Worm (Caenorhabditis elegans) whole organism, L4/young adult: Measurements from ENCODE around the gene T05H10.8.

Source experiments
- W03F9.2 ChIP-seq: fragments of 150-350 bp; optimal IDR thresholded peaks from 2 replicates; lab custom pipeline; 2014; ENCODE audit warnings: missing biosample characterization, missing genetic modification characterization
- dao-5 ChIP-seq: sonication (generic microtip); optimal IDR thresholded peaks from 2 replicates; lab custom pipeline; 2016; ENCODE audit warnings: missing genotype, missing genetic modification characterization, moderate library complexity, missing compliant biosample characterization
- him-1 ChIP-seq: sonication (generic microtip); optimal IDR thresholded peaks from 2 replicates; lab custom pipeline; 2016; ENCODE audit warnings: missing genotype, missing genetic modification reagents, missing genetic modification characterization, missing compliant biosample characterization

DNA sequence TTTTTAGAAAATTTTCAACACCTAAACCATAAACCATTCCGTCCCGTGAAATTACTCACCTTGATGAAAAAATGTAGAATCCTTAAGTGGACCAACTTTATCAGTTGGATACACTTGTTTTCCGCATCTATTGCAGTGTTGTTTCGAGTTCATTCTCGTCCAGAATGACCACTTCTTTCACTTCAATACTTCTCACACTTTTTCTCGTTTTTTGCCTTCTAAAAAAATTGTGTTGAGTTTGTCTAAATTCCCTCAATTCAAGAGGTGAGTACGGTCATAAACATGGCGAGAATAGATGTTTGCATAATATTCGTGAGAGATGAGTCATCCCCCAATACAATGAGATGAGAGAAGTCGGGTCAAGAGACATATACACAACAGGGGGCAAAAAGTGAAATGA, 33.7 kb downstream of the T05H10.8 start, which contains the start of gene ltd-1:
- TF ChIP-seq W03F9.2 (tag; lab: Kevin White, UChicago) (no peak), him-1 (no peak), dao-5 (tag; lab: Kevin White, UChicago) (no peak)
